Fruit fly (Drosophila melanogaster) whole organism, embryonic: ENCODE results near the gene qtc.
A peak's percentile ranks its signal among the peaks of the same experiment; 100 is the strongest.

Experiments
- ATbp ChIP-seq: fragments of 200-800 bp; sonication (Bioruptor generic); optimal IDR thresholded peaks from 2 replicates; lab custom pipeline; 2017; ENCODE audit warnings: missing biosample characterization, mild to moderate bottlenecking, missing genetic modification characterization, missing genetic modification reagents
- CG10209 ChIP-seq: fragments of 200-800 bp; sonication (Bioruptor generic); optimal IDR thresholded peaks from 3 replicates; lab custom pipeline; 2017; ENCODE audit warnings: missing biosample characterization, mild to moderate bottlenecking, missing genetic modification characterization, missing genetic modification reagents
- CG10267 ChIP-seq: fragments of 200-800 bp; sonication (Bioruptor generic); optimal IDR thresholded peaks from 2 replicates; lab custom pipeline; 2018; ENCODE audit warnings: missing biosample characterization, mild to moderate bottlenecking, missing genetic modification characterization, moderate library complexity
- CG12942 ChIP-seq: fragments of 200-800 bp; sonication (Bioruptor generic); optimal IDR thresholded peaks from 3 replicates; lab custom pipeline; 2016; ENCODE audit warnings: missing biosample characterization, missing genetic modification characterization
- CG14050 ChIP-seq: fragments of 200-800 bp; sonication (Bioruptor generic); IDR thresholded peaks from 3 replicates; pipeline ENCODE4 v1.3.6; 2022; ENCODE audit warnings: missing biosample characterization, missing genetic modification characterization
- CG15269 ChIP-seq: fragments of 200-800 bp; sonication (Bioruptor generic); optimal IDR thresholded peaks from 2 replicates; lab custom pipeline; 2018; ENCODE audit warnings: missing biosample characterization, mild to moderate bottlenecking, missing genetic modification characterization, moderate library complexity
- CG15601 ChIP-seq: fragments of 200-800 bp; sonication (Bioruptor generic); optimal IDR thresholded peaks from 3 replicates; lab custom pipeline; 2019; ENCODE audit warnings: missing biosample characterization, mild to moderate bottlenecking, missing genetic modification characterization, moderate library complexity
- CG1602 ChIP-seq: fragments of 200-800 bp; sonication (Bioruptor generic); optimal IDR thresholded peaks from 3 replicates; lab custom pipeline; 2016; ENCODE audit warnings: missing biosample characterization, missing genetic modification characterization
- CG17359 ChIP-seq: fragments of 200-800 bp; sonication (Bioruptor generic); optimal IDR thresholded peaks from 3 replicates; lab custom pipeline; 2018; ENCODE audit warnings: missing biosample characterization, mild to moderate bottlenecking, missing genetic modification characterization, moderate library complexity
- CG1832 ChIP-seq: fragments of 200-800 bp; sonication (Bioruptor generic); optimal IDR thresholded peaks from 2 replicates; lab custom pipeline; 2017; ENCODE audit warnings: missing biosample characterization, mild to moderate bottlenecking, missing genetic modification characterization, inconsistent platforms
- CG2678 ChIP-seq: fragments of 200-800 bp; sonication (Bioruptor generic); optimal IDR thresholded peaks from 3 replicates; lab custom pipeline; 2019; ENCODE audit warnings: missing biosample characterization, mild to moderate bottlenecking, missing genetic modification characterization, moderate library complexity
- CG2889 ChIP-seq: fragments of 200-800 bp; sonication (Bioruptor generic); IDR thresholded peaks from 3 replicates; pipeline ENCODE4 v1.3.6; 2022; ENCODE audit warnings: missing biosample characterization, missing genetic modification characterization
- CG30431 ChIP-seq: fragments of 200-800 bp; sonication (Bioruptor generic); optimal IDR thresholded peaks from 2 replicates; lab custom pipeline; 2017; ENCODE audit warnings: missing biosample characterization, missing genetic modification characterization
- CG32772 ChIP-seq: fragments of 200-800 bp; sonication (Bioruptor generic); IDR thresholded peaks from 2 replicates; pipeline ENCODE4 v1.3.6; 2022; ENCODE audit warnings: missing biosample characterization, missing genetic modification characterization
- CG4404 ChIP-seq: fragments of 200-800 bp; sonication (Bioruptor generic); IDR thresholded peaks from 2 replicates; pipeline ENCODE4 v1.3.6; 2022; ENCODE audit warnings: missing biosample characterization, missing genetic modification characterization
- CG4820 ChIP-seq: fragments of 200-800 bp; sonication (Bioruptor generic); optimal IDR thresholded peaks from 3 replicates; lab custom pipeline; 2016; ENCODE audit warnings: missing biosample characterization, missing genetic modification characterization
- CG6689 ChIP-seq: fragments of 200-800 bp; sonication (Bioruptor generic); IDR thresholded peaks from 2 replicates; pipeline ENCODE4 v1.3.6; 2022; ENCODE audit warnings: missing biosample characterization, missing genetic modification characterization
- CG6813 ChIP-seq: fragments of 200-800 bp; sonication (Bioruptor generic); optimal IDR thresholded peaks from 2 replicates; lab custom pipeline; 2017; ENCODE audit warnings: missing biosample characterization, missing genetic modification characterization, mild to moderate bottlenecking, moderate library complexity, missing genetic modification reagents
- CG7556 ChIP-seq: fragments of 200-800 bp; sonication (Bioruptor generic); optimal IDR thresholded peaks from 2 replicates; lab custom pipeline; 2017; ENCODE audit warnings: missing biosample characterization, mild to moderate bottlenecking, missing genetic modification characterization
- CG7745 ChIP-seq: fragments of 200-800 bp; sonication (Bioruptor generic); optimal IDR thresholded peaks from 2 replicates; lab custom pipeline; 2018; ENCODE audit warnings: missing biosample characterization, mild to moderate bottlenecking, missing genetic modification characterization, moderate library complexity
- CG7839 ChIP-seq: fragments of 200-800 bp; sonication (Bioruptor generic); optimal IDR thresholded peaks from 3 replicates; lab custom pipeline; 2018; ENCODE audit warnings: missing biosample characterization, mild to moderate bottlenecking, missing genetic modification characterization, moderate library complexity
- CG7963 ChIP-seq: fragments of 200-800 bp; sonication (Bioruptor generic); IDR thresholded peaks from 3 replicates; pipeline ENCODE4 v1.3.6; 2022; ENCODE audit warnings: missing biosample characterization, missing genetic modification characterization; ENCODE audit not compliant: partially characterized antibody
- CG9932 ChIP-seq: fragments of 200-800 bp; sonication (Bioruptor generic); IDR thresholded peaks from 2 replicates; pipeline ENCODE4 v1.3.6; 2022; ENCODE audit warnings: missing biosample characterization, missing genetic modification characterization
- CTCF ChIP-seq: fragments of 200-800 bp; sonication (Bioruptor generic); optimal IDR thresholded peaks from 2 replicates; lab custom pipeline; 2017; ENCODE audit warnings: missing biosample characterization, mild to moderate bottlenecking, missing genetic modification characterization, moderate library complexity
- CoRest ChIP-seq: fragments of 200-800 bp; sonication (Bioruptor generic); optimal IDR thresholded peaks from 3 replicates; lab custom pipeline; 2018; ENCODE audit warnings: missing biosample characterization, mild to moderate bottlenecking, missing genetic modification characterization, moderate library complexity
- Dbx ChIP-seq: fragments of 200-800 bp; sonication (Bioruptor generic); IDR thresholded peaks from 3 replicates; pipeline ENCODE4 v1.3.6; 2022; ENCODE audit warnings: missing biosample characterization, missing genetic modification characterization
- Doc3 ChIP-seq: fragments of 200-800 bp; sonication (Bioruptor generic); IDR thresholded peaks from 3 replicates; pipeline ENCODE4 v1.3.6; 2022; ENCODE audit warnings: missing biosample characterization, missing genetic modification characterization; ENCODE audit not compliant: partially characterized antibody
- HHEX ChIP-seq: fragments of 200-800 bp; sonication (Bioruptor generic); optimal IDR thresholded peaks from 3 replicates; lab custom pipeline; 2017; ENCODE audit warnings: missing biosample characterization, mild to moderate bottlenecking, missing genetic modification characterization, missing genetic modification reagents
- Pdp1 ChIP-seq, 2 experiments: fragments of 200-800 bp; sonication (Bioruptor generic); optimal IDR thresholded peaks; 3 replicates each; lab custom pipeline; 2016; ENCODE audit warnings: missing biosample characterization in 2 of 2, missing genetic modification characterization in 2 of 2, mild to moderate bottlenecking in 1 of 2, moderate library complexity in 1 of 2
- Rfx ChIP-seq: fragments of 200-800 bp; sonication (Bioruptor generic); IDR thresholded peaks from 2 replicates; pipeline ENCODE4 v1.3.6; 2022; ENCODE audit warnings: missing biosample characterization, missing genetic modification characterization
- Ssrp ChIP-seq: fragments of 200-800 bp; sonication (Bioruptor generic); optimal IDR thresholded peaks from 2 replicates; lab custom pipeline; 2018; ENCODE audit warnings: missing biosample characterization, mild to moderate bottlenecking, missing genetic modification characterization, moderate library complexity
- Taf1 ChIP-seq: fragments of 200-800 bp; sonication (Bioruptor generic); IDR thresholded peaks from 2 replicates; pipeline ENCODE4 v1.3.6; 2022; ENCODE audit warnings: missing biosample characterization, missing genetic modification characterization
- Trl ChIP-seq, 3 experiments: fragments of >200 bp in 2 of 3; fragments of 200-800 bp in 1 of 3; sonication (Bioruptor generic) in 1 of 3; optimal IDR thresholded peaks; 2 replicates in 1 of 3; 3 replicates in 2 of 3; lab custom pipeline; 2016 to 2017; ENCODE audit warnings: missing biosample characterization in 1 of 3, missing genetic modification characterization in 1 of 3
- Vsx1 ChIP-seq: fragments of 200-800 bp; sonication (Bioruptor generic); optimal IDR thresholded peaks from 2 replicates; lab custom pipeline; 2017; ENCODE audit warnings: missing biosample characterization, mild to moderate bottlenecking, missing genetic modification characterization, missing genetic modification reagents
- Xrp1 ChIP-seq: fragments of 200-800 bp; sonication (Bioruptor generic); IDR thresholded peaks from 2 replicates; pipeline ENCODE4 v1.3.6; 2022; ENCODE audit warnings: missing biosample characterization, missing genetic modification characterization
- ab ChIP-seq: fragments of 200-800 bp; sonication (Bioruptor generic); optimal IDR thresholded peaks from 2 replicates; lab custom pipeline; 2016; ENCODE audit warnings: missing biosample characterization, missing genetic modification characterization
- abd-A ChIP-seq: fragments of 200-800 bp; sonication (Bioruptor generic); optimal IDR thresholded peaks from 3 replicates; lab custom pipeline; 2019; ENCODE audit warnings: missing biosample characterization, mild to moderate bottlenecking, missing genetic modification characterization, moderate library complexity
- crp ChIP-seq, 2 experiments: fragments of 200-800 bp; sonication (Bioruptor generic); optimal IDR thresholded peaks; 2 replicates in 1 of 2; 3 replicates in 1 of 2; lab custom pipeline; 2017; ENCODE audit warnings: missing biosample characterization in 2 of 2, missing genetic modification characterization in 2 of 2, mild to moderate bottlenecking in 1 of 2, moderate library complexity in 1 of 2
- fu2 ChIP-seq: fragments of 200-800 bp; sonication (Bioruptor generic); optimal IDR thresholded peaks from 2 replicates; lab custom pipeline; 2016; ENCODE audit warnings: missing biosample characterization, missing genetic modification characterization
- gem ChIP-seq: fragments of 200-800 bp; sonication (Bioruptor generic); optimal IDR thresholded peaks from 2 replicates; lab custom pipeline; 2019; ENCODE audit warnings: missing biosample characterization, mild to moderate bottlenecking, missing genetic modification characterization, moderate library complexity
- phol ChIP-seq: fragments of 200-800 bp; sonication (Bioruptor generic); optimal IDR thresholded peaks from 3 replicates; lab custom pipeline; 2018; ENCODE audit warnings: missing biosample characterization, mild to moderate bottlenecking, missing genetic modification characterization, moderate library complexity
- ranshi ChIP-seq: fragments of 200-800 bp; sonication (Bioruptor generic); IDR thresholded peaks from 2 replicates; pipeline ENCODE4 v1.3.6; 2022; ENCODE audit warnings: missing biosample characterization, missing genetic modification characterization
- rib ChIP-seq: fragments of 200-800 bp; sonication (Bioruptor generic); IDR thresholded peaks from 2 replicates; pipeline ENCODE4 v1.3.6; 2022; ENCODE audit warnings: missing biosample characterization, missing genetic modification characterization
- schlank ChIP-seq: fragments of 200-800 bp; sonication (Bioruptor generic); optimal IDR thresholded peaks from 2 replicates; lab custom pipeline; 2018; ENCODE audit warnings: missing biosample characterization, mild to moderate bottlenecking, missing genetic modification characterization
- shn ChIP-seq: fragments of 200-800 bp; sonication (Bioruptor generic); optimal IDR thresholded peaks from 3 replicates; lab custom pipeline; 2016; ENCODE audit warnings: missing biosample characterization, missing genetic modification characterization
- sob ChIP-seq: fragments of 200-800 bp; sonication (Bioruptor generic); IDR thresholded peaks from 2 replicates; pipeline ENCODE4 v1.3.6; 2022; ENCODE audit warnings: missing biosample characterization, missing genetic modification characterization
- unpg ChIP-seq: fragments of 200-800 bp; sonication (Bioruptor generic); optimal IDR thresholded peaks from 3 replicates; lab custom pipeline; 2018; ENCODE audit warnings: missing biosample characterization, mild to moderate bottlenecking, missing genetic modification characterization, moderate library complexity
- zfh2 ChIP-seq: fragments of 200-800 bp; sonication (Bioruptor generic); optimal IDR thresholded peaks from 2 replicates; lab custom pipeline; 2016; ENCODE audit warnings: missing biosample characterization, missing genetic modification characterization

The qtc gene

DNA sequence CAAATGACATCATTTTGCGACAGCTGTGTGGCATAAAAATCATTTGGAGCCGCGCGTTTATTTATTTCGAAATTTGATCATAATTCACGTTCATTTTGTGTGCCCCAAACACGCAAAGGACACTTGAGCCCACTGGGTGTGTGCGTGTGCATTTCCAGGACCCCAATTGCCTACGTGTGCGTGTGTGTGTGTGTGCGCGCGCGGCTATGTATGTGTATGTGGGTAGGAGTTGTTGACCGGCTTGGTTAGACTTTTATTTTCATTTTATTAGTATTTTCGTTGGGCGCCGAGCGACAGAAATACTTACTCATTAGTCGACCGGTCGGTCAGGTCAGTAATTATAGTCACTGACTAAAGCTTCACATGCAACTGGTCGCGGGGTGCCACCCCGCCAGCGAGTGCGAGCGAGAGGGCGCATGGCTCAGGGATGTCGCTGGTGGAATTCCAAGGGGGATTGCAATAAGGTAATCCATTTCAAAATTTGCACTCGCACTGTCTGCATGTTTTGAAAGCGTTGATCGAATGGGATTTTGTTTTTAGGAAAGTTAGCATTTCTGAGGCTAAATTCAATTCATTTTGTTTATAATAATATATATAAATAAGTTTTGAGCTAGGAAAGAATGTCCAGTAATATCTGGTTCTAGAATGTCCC is 17.0 kb upstream of the qtc start (continued):
- TF ChIP-seq CG12942 (peak; percentile 31), Xrp1 (peak; percentile 44; the same call in 1 of the 2 replicates), rib (GFP tag; lab: Robert Waterston, UW) (peak; percentile 50; the same call in 1 of the 2 replicates), CG4404 (no peak; the same call in 1 of the 2 replicates), CG7556 (GFP tag; lab: Kevin White, UChicago) (peak; percentile 4), shn (GFP tag; lab: Kevin White, UChicago) (peak; percentile 15), HHEX (peak; percentile 69), CG2889 (GFP tag; lab: Robert Waterston, UW) (peak; percentile 64; the same call in 1 of the 3 replicates), ab (no peak), CG1832 (peak; percentile 76), CTCF (GFP tag; lab: Kevin White, UChicago) (no peak), zfh2 (GFP tag; lab: Kevin White, UChicago) (peak; percentile 37), Ssrp (tag; lab: Kevin White, UChicago) (peak; percentile 49), CG4820 (peak; percentile 32), fu2 (GFP tag; lab: Kevin White, UChicago) (peak; percentile 4), sob (GFP tag; lab: Robert Waterston, UW) (no peak), CG6689 (GFP tag; lab: Robert Waterston, UW) (0 out of 2 replicates have a peak, but pooled peaks have one; percentile 26), Taf1 (0 out of 2 replicates have a peak, but pooled peaks have one; percentile 18), CG32772 (GFP tag; lab: Robert Waterston, UW) (0 out of 2 replicates have a peak, but pooled peaks have one; percentile 14), CG10267 (tag; lab: Kevin White, UChicago) (no peak), ranshi (GFP tag; lab: Robert Waterston, UW) (peak; percentile 65), CG7839 (peak; percentile 65), ATbp (GFP tag; lab: Kevin White, UChicago) (peak; percentile 37), CG7745 (tag; lab: Kevin White, UChicago) (no peak), CG7963 (GFP tag; lab: Robert Waterston, UW) (no peak), Vsx1 (GFP tag; lab: Kevin White, UChicago) (no peak), gem (tag; lab: Kevin White, UChicago) (peak; percentile 69), Trl (optimal IDR thresholded peaks at IDR 0.05; lab: Kevin White, UChicago) (no peak), Trl (GFP tag; optimal IDR thresholded peaks at IDR 0.05; lab: Kevin White, UChicago) (peak; percentile 46), Pdp1 (GFP tag; optimal IDR thresholded peaks at IDR 0.05; lab: Kevin White, UChicago) (peak in 1 of 2 experiments; percentile 32), CG1602 (GFP tag; lab: Kevin White, UChicago) (peak; percentile 2), abd-A (tag; lab: Kevin White, UChicago) (peak; percentile 50), CG15269 (tag; lab: Kevin White, UChicago) (peak; percentile 56), unpg (peak; percentile 31), CG17359 (tag; lab: Kevin White, UChicago) (peak; percentile 46), schlank (tag; lab: Kevin White, UChicago) (peak; percentile 6), CG6813 (GFP tag; lab: Kevin White, UChicago) (peak; percentile 2), CG14050 (GFP tag; lab: Robert Waterston, UW) (peak; percentile 50; the same call in 2 of the 3 replicates), CG2678 (tag; lab: Kevin White, UChicago) (peak; percentile 55), CG30431 (GFP tag; lab: Kevin White, UChicago) (peak; percentile 41), phol (tag; lab: Kevin White, UChicago) (peak; percentile 34), Rfx (GFP tag; lab: Robert Waterston, UW) (peak; percentile 67), CoRest (peak; percentile 52), CG15601 (tag; lab: Kevin White, UChicago) (peak; percentile 4), CG10209 (GFP tag; lab: Kevin White, UChicago) (peak; percentile 53), Doc3 (GFP tag; lab: Robert Waterston, UW) (no peak), crp (GFP tag; optimal IDR thresholded peaks at IDR 0.05; lab: Kevin White, UChicago) (no peak), CG9932 (GFP tag; lab: Robert Waterston, UW) (peak; percentile 61), Dbx (no peak)
